Worm (Caenorhabditis elegans): ENCODE data around the gene clec-138.

ce11 chrII:4661278-4661677 lies 41.7 kb upstream of the clec-138 start, which contains the start of gene T05A7.13:
- TF ChIP-seq ama-1 (optimal IDR thresholded peaks at IDR 0.05) (no peak), tbx-37 (GFP tag; conservative IDR thresholded peaks at IDR 0.05) (no peak), sea-1 (GFP tag; conservative IDR thresholded peaks at IDR 0.05) (no peak), hmg-4 (GFP tag; optimal IDR thresholded peaks at IDR 0.05) (no peak), flt-1 (GFP tag; IDR thresholded peaks at IDR 0.05) (no peak), F13C5.2 (tag; optimal IDR thresholded peaks at IDR 0.05) (no peak), tra-4 (tag; optimal IDR thresholded peaks at IDR 0.05) (no peak), B0310.2 (tag; optimal IDR thresholded peaks at IDR 0.05) (no peak), ceh-13 (GFP tag; optimal IDR thresholded peaks at IDR 0.05) (no peak), tbx-11 (GFP tag; IDR thresholded peaks at IDR 0.05) (no peak), hnd-1 (tag; optimal IDR thresholded peaks at IDR 0.05) (no peak), ceh-36 (tag; optimal IDR thresholded peaks at IDR 0.05) (no peak), pes-1 (GFP tag; IDR thresholded peaks at IDR 0.05) (no peak)

Data from whole organism, early embryonic.